Worm (Caenorhabditis elegans): ENCODE results near the gene nono-1.

- no peak for TF ChIP-seq sox-2 (GFP tag; IDR thresholded peaks at IDR 0.05)
- no peak for TF ChIP-seq tbx-7 (tag; optimal IDR thresholded peaks at IDR 0.05)
- TF ChIP-seq fkh-10 (GFP tag; optimal IDR thresholded peaks at IDR 0.05) = no peak
- no peak for TF ChIP-seq npax-4 (tag; optimal IDR thresholded peaks at IDR 0.05)
- no peak for TF ChIP-seq zip-5 (tag; optimal IDR thresholded peaks at IDR 0.05)
- TF ChIP-seq dmd-4 (tag; optimal IDR thresholded peaks at IDR 0.05; ENCODE audit: borderline replicate concordance) = no peak
- no peak for TF ChIP-seq che-1 (tag; optimal IDR thresholded peaks at IDR 0.05)
Observed at ce11 chrIII:5949817-5950216, 8.2 kb downstream of the nono-1 start.
